Fruit fly (Drosophila melanogaster) S2 (cell line): ENCODE results near the gene Mcm7.

ENCODE experiments used
- CG8478 ChIP-seq: fragments of >200 bp; optimal IDR thresholded peaks from 2 replicates; lab custom pipeline; 2018
- CTCF ChIP-seq, 2 experiments: fragments of >200 bp; optimal IDR thresholded peaks; 2 replicates each; lab custom pipeline; 2018

DNA sequence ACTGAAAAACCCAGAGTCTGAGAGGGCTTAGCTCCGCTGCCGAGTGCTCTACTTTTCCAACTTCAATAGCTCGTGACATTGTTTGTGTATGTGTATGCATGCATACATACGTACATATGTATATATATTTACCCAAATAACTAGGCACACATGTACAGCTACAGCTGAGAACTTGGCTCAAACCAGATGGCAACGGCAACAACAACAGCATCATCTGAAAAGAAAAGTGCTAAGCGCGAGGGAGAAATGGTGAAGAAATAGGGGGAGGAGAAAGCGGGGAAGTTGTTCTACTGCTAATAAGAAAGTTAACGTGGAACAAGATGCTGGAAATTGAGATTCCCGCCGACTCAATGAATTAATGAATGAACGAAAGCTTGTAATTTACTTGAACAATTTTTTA is 33.6 kb downstream of the Mcm7 start:
- TF ChIP-seq CTCF (optimal IDR thresholded peaks at IDR 0.05; lab: Kevin White, UChicago) (no peak), CG8478 (lab: Kevin White, UChicago) (no peak)
